Worm (Caenorhabditis elegans) whole organism, L1 larva: ENCODE results near the gene Y59H11AR.4.

Experiments used
- C04F5.9 ChIP-seq: sonication (generic microtip); optimal IDR thresholded peaks from 2 replicates; lab custom pipeline; 2016; ENCODE audit warnings: missing genetic modification characterization, missing compliant biosample characterization
- C16A3.4 ChIP-seq: fragments of 150-350 bp; optimal IDR thresholded peaks from 2 replicates; lab custom pipeline; 2014; ENCODE audit warnings: missing biosample characterization, missing genetic modification characterization
- C34B4.2 ChIP-seq: sonication (generic microtip); optimal IDR thresholded peaks from 2 replicates; lab custom pipeline; 2017; ENCODE audit warnings: mild to moderate bottlenecking, missing genetic modification characterization, missing compliant biosample characterization
- aha-1 ChIP-seq: fragments of 150-350 bp; optimal IDR thresholded peaks from 2 replicates; lab custom pipeline; 2014; ENCODE audit warnings: missing biosample characterization, missing genetic modification characterization
- alr-1 ChIP-seq: fragments of 200-800 bp; sonication (Bioruptor generic); optimal IDR thresholded peaks from 2 replicates; lab custom pipeline; 2018; ENCODE audit warnings: borderline replicate concordance, mild to moderate bottlenecking, missing genetic modification characterization, missing compliant biosample characterization
- aly-2 ChIP-seq: fragments of 150-350 bp; optimal IDR thresholded peaks from 2 replicates; lab custom pipeline; 2014; ENCODE audit warnings: missing biosample characterization, missing genetic modification characterization
- blmp-1 ChIP-seq: fragments of 150-350 bp; optimal IDR thresholded peaks from 2 replicates; lab custom pipeline; 2014; ENCODE audit warnings: missing biosample characterization, missing genetic modification characterization
- ceh-63 ChIP-seq: fragments of 200-800 bp; sonication (Bioruptor generic); optimal IDR thresholded peaks from 2 replicates; lab custom pipeline; 2018; ENCODE audit warnings: mild to moderate bottlenecking, missing genetic modification characterization, missing compliant biosample characterization
- ceh-8 ChIP-seq: fragments of 200-800 bp; sonication (Bioruptor generic); optimal IDR thresholded peaks from 2 replicates; lab custom pipeline; 2018; ENCODE audit warnings: mild to moderate bottlenecking, missing genetic modification characterization, moderate library complexity, missing compliant biosample characterization
- ceh-82 ChIP-seq, 3 experiments: fragments of 150-350 bp in 1 of 3; sonication (generic microtip) in 2 of 3; optimal IDR thresholded peaks; 2 replicates each; lab custom pipeline; 2014 to 2017; ENCODE audit warnings: missing biosample characterization in 3 of 3, missing genetic modification characterization in 3 of 3
- ceh-88 ChIP-seq: fragments of 200-800 bp; sonication (Bioruptor generic); IDR thresholded peaks from 2 replicates; pipeline ENCODE4 v1.3.6; 2022; ENCODE audit warnings: missing genetic modification characterization, missing compliant biosample characterization
- ceh-90 ChIP-seq: sonication (generic microtip); optimal IDR thresholded peaks from 2 replicates; lab custom pipeline; 2016; ENCODE audit warnings: missing genetic modification characterization, missing compliant biosample characterization
- dsc-1 ChIP-seq: sonication (generic microtip); optimal IDR thresholded peaks from 2 replicates; lab custom pipeline; 2016; ENCODE audit warnings: mild to moderate bottlenecking, missing genetic modification characterization, missing compliant biosample characterization
- efl-1 ChIP-seq, 4 experiments: fragments of 150-350 bp; optimal IDR thresholded peaks in 3 of 4; peaks in 1 of 4; 1 replicate in 1 of 4; 2 replicates in 3 of 4; lab custom pipeline; 2014; ENCODE audit warnings: missing biosample characterization in 2 of 4, missing genetic modification characterization in 2 of 4, missing genetic modification reagents in 2 of 4
- efl-3 ChIP-seq: fragments of 200-800 bp; sonication (Bioruptor generic); optimal IDR thresholded peaks from 2 replicates; lab custom pipeline; 2018; ENCODE audit warnings: mild to moderate bottlenecking, missing genetic modification characterization, missing compliant biosample characterization
- egl-13 ChIP-seq: sonication (generic microtip); optimal IDR thresholded peaks from 2 replicates; lab custom pipeline; 2016; ENCODE audit warnings: missing genotype, missing genetic modification reagents, missing genetic modification characterization, missing compliant biosample characterization
- ets-5 ChIP-seq: fragments of 200-800 bp; sonication (Bioruptor generic); IDR thresholded peaks from 2 replicates; pipeline ENCODE4 v1.3.6; 2022; ENCODE audit warnings: missing genetic modification characterization, missing compliant biosample characterization
- fkh-4 ChIP-seq: sonication (generic microtip); optimal IDR thresholded peaks from 2 replicates; lab custom pipeline; 2016; ENCODE audit warnings: missing compliant biosample characterization, missing genetic modification characterization, borderline replicate concordance
- fos-1 ChIP-seq: fragments of 150-350 bp; optimal IDR thresholded peaks from 2 replicates; lab custom pipeline; 2014; ENCODE audit warnings: missing biosample characterization, missing genetic modification characterization
- grh-1 ChIP-seq: fragments of 200-800 bp; sonication (Bioruptor generic); IDR thresholded peaks from 2 replicates; pipeline ENCODE4 v1.3.6; 2022; ENCODE audit warnings: missing genetic modification reagents, missing genetic modification characterization, missing compliant biosample characterization
- hlh-17 ChIP-seq: fragments of 200-800 bp; sonication (Bioruptor generic); optimal IDR thresholded peaks from 2 replicates; lab custom pipeline; 2018; ENCODE audit warnings: missing genetic modification characterization, mild to moderate bottlenecking, missing compliant biosample characterization, moderate library complexity, borderline replicate concordance
- hpl-2 ChIP-seq: fragments of 150-350 bp; optimal IDR thresholded peaks from 2 replicates; lab custom pipeline; 2014; ENCODE audit warnings: missing biosample characterization, missing genetic modification reagents, missing genetic modification characterization
- jun-1 ChIP-seq: fragments of 150-350 bp; optimal IDR thresholded peaks from 2 replicates; lab custom pipeline; 2014; ENCODE audit warnings: missing biosample characterization, missing genetic modification reagents, missing genetic modification characterization
- lin-13 ChIP-seq: fragments of 150-350 bp; optimal IDR thresholded peaks from 2 replicates; lab custom pipeline; 2014; ENCODE audit warnings: missing biosample characterization, missing genetic modification reagents, missing genetic modification characterization
- mab-9 ChIP-seq: fragments of 200-800 bp; sonication (Bioruptor generic); IDR thresholded peaks from 2 replicates; pipeline ENCODE4 v1.3.6; 2022; ENCODE audit warnings: missing genetic modification reagents, missing genetic modification characterization, missing compliant biosample characterization
- mef-2 ChIP-seq: fragments of 150-350 bp; optimal IDR thresholded peaks from 2 replicates; lab custom pipeline; 2014; ENCODE audit warnings: missing biosample characterization, missing genetic modification characterization
- nhr-11 ChIP-seq: fragments of 150-350 bp; optimal IDR thresholded peaks from 2 replicates; lab custom pipeline; 2014; ENCODE audit warnings: missing biosample characterization, missing genetic modification characterization
- nhr-12 ChIP-seq: sonication (generic microtip); optimal IDR thresholded peaks from 2 replicates; lab custom pipeline; 2017; ENCODE audit warnings: missing biosample characterization, missing genetic modification characterization
- nhr-20 ChIP-seq: sonication (generic microtip); optimal IDR thresholded peaks from 2 replicates; lab custom pipeline; 2016; ENCODE audit warnings: mild to moderate bottlenecking, missing genetic modification characterization, missing compliant biosample characterization
- nhr-28 ChIP-seq: fragments of 150-350 bp; optimal IDR thresholded peaks from 2 replicates; lab custom pipeline; 2014; ENCODE audit warnings: missing biosample characterization, missing genetic modification characterization
- nhr-47 ChIP-seq: sonication (generic microtip); optimal IDR thresholded peaks from 2 replicates; lab custom pipeline; 2016; ENCODE audit warnings: mild to moderate bottlenecking, missing genetic modification characterization, moderate library complexity, missing compliant biosample characterization
- nhr-71 ChIP-seq: sonication (generic microtip); optimal IDR thresholded peaks from 2 replicates; lab custom pipeline; 2016; ENCODE audit warnings: mild to moderate bottlenecking, missing genetic modification characterization, moderate library complexity, missing compliant biosample characterization
- nhr-76 ChIP-seq: sonication (generic microtip); optimal IDR thresholded peaks from 2 replicates; lab custom pipeline; 2017; ENCODE audit warnings: missing biosample characterization, missing genetic modification characterization
- nhr-84 ChIP-seq: sonication (generic microtip); optimal IDR thresholded peaks from 2 replicates; lab custom pipeline; 2017; ENCODE audit warnings: missing biosample characterization, missing genetic modification characterization
- nhr-85 ChIP-seq: sonication (generic microtip); peaks from one replicate; lab custom pipeline; 2016; ENCODE audit warnings: missing genetic modification characterization, inconsistent platforms, missing compliant biosample characterization
- nhr-90 ChIP-seq: sonication (generic microtip); optimal IDR thresholded peaks from 2 replicates; lab custom pipeline; 2016; ENCODE audit warnings: mild to moderate bottlenecking, missing genetic modification characterization, missing compliant biosample characterization; ENCODE audit not compliant: poor library complexity
- pag-3 ChIP-seq: sonication (generic microtip); optimal IDR thresholded peaks from 2 replicates; lab custom pipeline; 2017; ENCODE audit warnings: missing genetic modification characterization, mild to moderate bottlenecking, missing compliant biosample characterization, antibody characterized with exemption, borderline replicate concordance; ENCODE audit not compliant: insufficient read depth
- pqm-1 ChIP-seq: sonication (generic microtip); optimal IDR thresholded peaks from 3 replicates; lab custom pipeline; 2017; ENCODE audit warnings: missing biosample characterization, missing genetic modification characterization
- rnt-1 ChIP-seq: sonication (generic microtip); optimal IDR thresholded peaks from 2 replicates; lab custom pipeline; 2016; ENCODE audit warnings: mild to moderate bottlenecking, missing genetic modification characterization, moderate library complexity, missing compliant biosample characterization
- skn-1 ChIP-seq: fragments of 150-350 bp; optimal IDR thresholded peaks from 2 replicates; lab custom pipeline; 2014; ENCODE audit warnings: missing biosample characterization, missing genetic modification characterization
- snpc-4 ChIP-seq: fragments of 150-350 bp; optimal IDR thresholded peaks from 2 replicates; lab custom pipeline; 2014; ENCODE audit warnings: missing biosample characterization, missing genetic modification characterization
- snu-23 ChIP-seq: sonication (generic microtip); optimal IDR thresholded peaks from 2 replicates; lab custom pipeline; 2016; ENCODE audit warnings: missing genetic modification characterization, missing compliant biosample characterization
- sox-4 ChIP-seq: sonication (generic microtip); optimal IDR thresholded peaks from 2 replicates; lab custom pipeline; 2016; ENCODE audit warnings: missing genetic modification characterization, missing compliant biosample characterization
- sptf-1 ChIP-seq: fragments of 150-350 bp; optimal IDR thresholded peaks from 2 replicates; lab custom pipeline; 2014; ENCODE audit warnings: missing biosample characterization, missing genetic modification characterization
- swsn-7 ChIP-seq: sonication (generic microtip); optimal IDR thresholded peaks from 2 replicates; lab custom pipeline; 2016; ENCODE audit warnings: missing genetic modification characterization, missing compliant biosample characterization
- tbx-2 ChIP-seq: sonication (generic microtip); optimal IDR thresholded peaks from 2 replicates; lab custom pipeline; 2016; ENCODE audit warnings: missing genetic modification characterization, missing compliant biosample characterization
- tlp-1 ChIP-seq: fragments of 150-350 bp; optimal IDR thresholded peaks from 2 replicates; lab custom pipeline; 2014; ENCODE audit warnings: missing biosample characterization, missing genetic modification characterization
- unc-86 ChIP-seq: sonication (generic microtip); optimal IDR thresholded peaks from 2 replicates; lab custom pipeline; 2016; ENCODE audit warnings: missing genetic modification characterization, missing compliant biosample characterization
- zag-1 ChIP-seq: fragments of 150-350 bp; optimal IDR thresholded peaks from 2 replicates; lab custom pipeline; 2014; ENCODE audit warnings: missing biosample characterization, missing genetic modification characterization
- ztf-11 ChIP-seq, 2 experiments: sonication (generic microtip); optimal IDR thresholded peaks; 2 replicates each; lab custom pipeline; 2016 to 2017; ENCODE audit warnings: missing genetic modification characterization in 2 of 2, missing biosample characterization in 1 of 2, missing compliant biosample characterization in 1 of 2

The Y59H11AR.4 gene

DNA sequence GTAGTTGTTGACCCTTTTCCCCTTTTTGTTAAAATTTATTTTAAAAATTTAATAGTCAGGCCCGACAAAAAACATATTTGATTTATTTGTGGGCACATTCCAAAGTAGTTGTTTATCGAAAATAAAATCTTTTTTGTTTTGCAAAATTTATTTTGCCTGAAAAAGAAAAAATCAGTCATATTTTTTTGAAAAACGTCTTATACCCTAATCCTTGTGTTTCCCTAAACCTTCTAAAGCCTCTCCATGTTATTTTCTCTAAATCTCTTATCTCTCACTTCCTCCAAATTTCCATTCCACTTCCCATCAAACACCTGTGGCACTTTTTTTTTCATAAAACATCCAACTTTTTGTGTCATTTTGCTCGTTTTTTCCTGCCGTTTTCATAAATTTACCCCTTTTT lies 7.6 kb upstream of the Y59H11AR.4 start:
- no peak for TF ChIP-seq C04F5.9 (tag; lab: Kevin White, UChicago)
- TF ChIP-seq fos-1 (tag; lab: Kevin White, UChicago): no peak
- no peak for TF ChIP-seq ztf-11 (tag; optimal IDR thresholded peaks at IDR 0.05; lab: Kevin White, UChicago)
- TF ChIP-seq pqm-1 (tag; lab: Kevin White, UChicago): no peak
- TF ChIP-seq hlh-17 (GFP tag; lab: Kevin White, UChicago): no peak
- no peak for TF ChIP-seq nhr-90 (tag; lab: Kevin White, UChicago)
- TF ChIP-seq hpl-2 (GFP tag; lab: Kevin White, UChicago): no peak
- no peak for TF ChIP-seq mef-2 (tag; lab: Kevin White, UChicago)
- no peak for TF ChIP-seq ceh-88 (GFP tag; lab: Robert Waterston, UW)
- no peak for TF ChIP-seq efl-1 (optimal IDR thresholded peaks at IDR 0.05; lab: Kevin White, UChicago)
- TF ChIP-seq efl-1 (GFP tag; optimal IDR thresholded peaks at IDR 0.05 in 1 of 2; lab: Kevin White, UChicago): no peak
- TF ChIP-seq nhr-47: no peak
- TF ChIP-seq grh-1: no peak
- TF ChIP-seq C16A3.4 (tag; lab: Kevin White, UChicago): no peak
- no peak for TF ChIP-seq dsc-1

DNA sequence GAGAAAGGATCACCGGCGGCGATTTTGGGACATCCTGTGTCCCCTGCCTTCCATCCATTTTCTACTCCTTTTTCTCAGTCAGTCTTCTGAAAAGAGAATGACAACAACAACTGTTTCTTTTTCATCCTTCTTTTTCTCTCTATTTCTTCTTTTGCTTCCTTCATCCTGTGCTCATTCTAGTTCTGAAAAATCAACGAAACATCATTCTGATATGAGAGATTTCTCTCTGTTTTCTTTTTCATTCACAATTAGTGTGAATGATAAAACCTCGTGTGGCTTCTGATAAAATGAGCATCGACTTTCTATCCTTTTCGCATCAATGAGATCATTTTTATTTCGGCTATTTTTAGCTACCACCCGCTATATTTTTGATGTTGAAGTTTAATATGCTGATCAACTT lies 4.7 kb upstream of the Y59H11AR.4 start:
- TF ChIP-seq fkh-4 (tag; lab: Kevin White, UChicago) (no peak), nhr-85 (no peak), alr-1 (tag; lab: Kevin White, UChicago) (no peak), snu-23 (GFP tag; lab: Kevin White, UChicago) (peak; percentile 57), efl-3 (GFP tag; lab: Kevin White, UChicago) (no peak), sox-4 (tag; lab: Kevin White, UChicago) (no peak), tlp-1 (tag; lab: Kevin White, UChicago) (no peak), ceh-88 (GFP tag; lab: Robert Waterston, UW) (no peak), pqm-1 (tag; lab: Kevin White, UChicago) (no peak), nhr-90 (tag; lab: Kevin White, UChicago) (no peak), mab-9 (GFP tag; lab: Robert Waterston, UW) (no peak), nhr-12 (no peak), efl-1 (optimal IDR thresholded peaks at IDR 0.05; lab: Kevin White, UChicago) (peak in 1 of 2 experiments; percentile 20), efl-1 (GFP tag; optimal IDR thresholded peaks at IDR 0.05 in 1 of 2; lab: Kevin White, UChicago) (no peak), aha-1 (no peak), nhr-71 (peak; percentile 89), ceh-90 (no peak), nhr-20 (tag; lab: Kevin White, UChicago) (peak; percentile 50), nhr-76 (tag; lab: Kevin White, UChicago) (no peak), egl-13 (tag; lab: Kevin White, UChicago) (no peak), swsn-7 (peak; percentile 4), pag-3 (tag; lab: Kevin White, UChicago) (no peak), ceh-82 (tag; optimal IDR thresholded peaks at IDR 0.05; lab: Kevin White, UChicago) (no peak), ceh-63 (GFP tag; lab: Kevin White, UChicago) (no peak), aly-2 (tag; lab: Kevin White, UChicago) (no peak), tbx-2 (tag; lab: Kevin White, UChicago) (peak; percentile 20), zag-1 (tag; lab: Kevin White, UChicago) (no peak), unc-86 (tag; lab: Kevin White, UChicago) (no peak), nhr-11 (tag; lab: Kevin White, UChicago) (peak; percentile 45), nhr-84 (tag; lab: Kevin White, UChicago) (no peak), skn-1 (no peak), nhr-47 (peak; percentile 26), jun-1 (tag; lab: Kevin White, UChicago) (no peak), hpl-2 (GFP tag; lab: Kevin White, UChicago) (no peak), sptf-1 (tag; lab: Kevin White, UChicago) (no peak), hlh-17 (GFP tag; lab: Kevin White, UChicago) (no peak), lin-13 (no peak), ets-5 (GFP tag; lab: Robert Waterston, UW) (no peak), fos-1 (tag; lab: Kevin White, UChicago) (no peak), snpc-4 (no peak), rnt-1 (tag; lab: Kevin White, UChicago) (peak; percentile 43), ceh-8 (GFP tag; lab: Kevin White, UChicago) (no peak), C34B4.2 (tag; lab: Kevin White, UChicago) (no peak), nhr-28 (tag; lab: Kevin White, UChicago) (no peak), blmp-1 (tag; lab: Kevin White, UChicago) (no peak)
